Worm (Caenorhabditis elegans) whole organism, early embryonic: ENCODE data around the gene pal-1.

Source experiments
- B0310.2 ChIP-seq: sonication (generic microtip); optimal IDR thresholded peaks from 2 replicates; lab custom pipeline; 2016; ENCODE audit warnings: mild to moderate bottlenecking, missing genetic modification characterization, missing compliant biosample characterization
- F13C5.2 ChIP-seq: sonication (generic microtip); optimal IDR thresholded peaks from 2 replicates; lab custom pipeline; 2017; ENCODE audit warnings: mild to moderate bottlenecking, missing genetic modification characterization, inconsistent platforms, missing compliant biosample characterization
- aly-1 ChIP-seq: sonication (generic microtip); optimal IDR thresholded peaks from 2 replicates; lab custom pipeline; 2016; ENCODE audit warnings: missing genetic modification characterization, missing compliant biosample characterization
- ama-1 ChIP-seq: fragments of 150-350 bp; optimal IDR thresholded peaks from 2 replicates; lab custom pipeline; 2014
- ceh-13 ChIP-seq: fragments of 200-800 bp; sonication (Bioruptor generic); optimal IDR thresholded peaks from 2 replicates; lab custom pipeline; 2018; ENCODE audit warnings: mild to moderate bottlenecking, missing genetic modification characterization, missing compliant biosample characterization
- ceh-36 ChIP-seq: sonication (generic microtip); optimal IDR thresholded peaks from 2 replicates; lab custom pipeline; 2016; ENCODE audit warnings: missing genetic modification characterization, inconsistent platforms, missing compliant biosample characterization
- ets-7 ChIP-seq: sonication (generic microtip); optimal IDR thresholded peaks from 2 replicates; lab custom pipeline; 2016; ENCODE audit warnings: missing genotype, missing genetic modification characterization, missing compliant biosample characterization
- flt-1 ChIP-seq: fragments of 200-800 bp; sonication (Bioruptor generic); IDR thresholded peaks from 2 replicates; pipeline ENCODE4 v1.3.6; 2022; ENCODE audit warnings: missing genetic modification characterization, missing compliant biosample characterization
- hmbx-1 ChIP-seq: sonication (generic microtip); optimal IDR thresholded peaks from 2 replicates; lab custom pipeline; 2016; ENCODE audit warnings: mild to moderate bottlenecking, missing genetic modification characterization, missing compliant biosample characterization
- hmg-4 ChIP-seq: fragments of 200-800 bp; sonication (Bioruptor generic); optimal IDR thresholded peaks from 2 replicates; lab custom pipeline; 2018; ENCODE audit warnings: mild to moderate bottlenecking, missing genetic modification characterization, missing compliant biosample characterization
- hnd-1 ChIP-seq: sonication (generic microtip); optimal IDR thresholded peaks from 2 replicates; lab custom pipeline; 2016; ENCODE audit warnings: missing genetic modification characterization, missing compliant biosample characterization
- pes-1 ChIP-seq: fragments of 200-800 bp; sonication (Bioruptor generic); IDR thresholded peaks from 2 replicates; pipeline ENCODE4 v1.3.6; 2022; ENCODE audit warnings: missing genetic modification reagents, missing genetic modification characterization, missing compliant biosample characterization
- scrt-1 ChIP-seq: fragments of 200-800 bp; sonication (Bioruptor generic); IDR thresholded peaks from 2 replicates; pipeline ENCODE4 v1.3.6; 2022; ENCODE audit warnings: missing genetic modification characterization, missing compliant biosample characterization
- sea-1 ChIP-seq: fragments of 200-800 bp; sonication (Bioruptor generic); conservative IDR thresholded peaks from 2 replicates; pipeline ENCODE4 v1.3.6; 2022; ENCODE audit warnings: missing genetic modification characterization, missing compliant biosample characterization
- tbx-11 ChIP-seq: fragments of 200-800 bp; sonication (Bioruptor generic); IDR thresholded peaks from 2 replicates; pipeline ENCODE4 v1.3.6; 2022; ENCODE audit warnings: missing genetic modification characterization, missing compliant biosample characterization
- tbx-37 ChIP-seq: fragments of 200-800 bp; sonication (Bioruptor generic); conservative IDR thresholded peaks from 2 replicates; pipeline ENCODE4 v1.3.6; 2022; ENCODE audit warnings: missing genetic modification reagents, missing genetic modification characterization, missing compliant biosample characterization
- tra-4 ChIP-seq: sonication (generic microtip); optimal IDR thresholded peaks from 2 replicates; lab custom pipeline; 2017; ENCODE audit warnings: missing genetic modification characterization, missing compliant biosample characterization

The pal-1 gene

ce11 chrIII:4849739-4850138, 40.4 kb upstream of the pal-1 start, which contains the start of gene nonu-1:
Gene nonu-1 (minus strand): TSS chrIII:4849907.
- no peak for TF ChIP-seq tbx-37 (GFP tag; lab: Robert Waterston, UW)
- TF ChIP-seq hnd-1 (tag; lab: Kevin White, UChicago): no peak

- TF ChIP-seq B0310.2 (no peak), pes-1 (GFP tag; lab: Robert Waterston, UW) (no peak), aly-1 (tag; lab: Kevin White, UChicago) (no peak), ama-1 (no peak), F13C5.2 (tag; lab: Kevin White, UChicago) (no peak), hmg-4 (GFP tag; lab: Kevin White, UChicago) (no peak), sea-1 (GFP tag; lab: Robert Waterston, UW) (no peak), tra-4 (tag; lab: Kevin White, UChicago) (no peak), tbx-37 (GFP tag; lab: Robert Waterston, UW) (no peak), hnd-1 (tag; lab: Kevin White, UChicago) (no peak), ceh-36 (tag; lab: Kevin White, UChicago) (no peak), ets-7 (tag; lab: Kevin White, UChicago) (no peak), flt-1 (GFP tag; lab: Robert Waterston, UW) (no peak), tbx-11 (GFP tag; lab: Robert Waterston, UW) (no peak), hmbx-1 (no peak), ceh-13 (GFP tag; lab: Kevin White, UChicago) (no peak), scrt-1 (GFP tag; lab: Robert Waterston, UW) (no peak)
Measured at ce11 chrIII:4844327-4844726, 35.0 kb upstream of the pal-1 start, which contains the start of the genes clec-157 and fkh-5. Gene clec-157 (minus strand): TSS chrIII:4844427. Gene fkh-5 (plus strand): TSS chrIII:4844662.

- TF ChIP-seq sea-1 (GFP tag; lab: Robert Waterston, UW) (no peak), hnd-1 (tag; lab: Kevin White, UChicago) (no peak), scrt-1 (GFP tag; lab: Robert Waterston, UW) (no peak), ceh-36 (tag; lab: Kevin White, UChicago) (no peak), hmg-4 (GFP tag; lab: Kevin White, UChicago) (no peak), ets-7 (tag; lab: Kevin White, UChicago) (no peak), B0310.2 (no peak), flt-1 (GFP tag; lab: Robert Waterston, UW) (no peak), ceh-13 (GFP tag; lab: Kevin White, UChicago) (no peak), tra-4 (tag; lab: Kevin White, UChicago) (no peak), tbx-37 (GFP tag; lab: Robert Waterston, UW) (no peak), ama-1 (no peak), pes-1 (GFP tag; lab: Robert Waterston, UW) (no peak)
Measured at ce11 chrIII:4842173-4842572, 32.8 kb upstream of the pal-1 start, which contains the start of gene clec-156. Gene clec-156 (minus strand): TSS chrIII:4842273.

- TF ChIP-seq tra-4 (tag; lab: Kevin White, UChicago): no peak
- no peak for TF ChIP-seq tbx-11 (GFP tag; lab: Robert Waterston, UW)
- TF ChIP-seq aly-1 (tag; lab: Kevin White, UChicago): no peak
- TF ChIP-seq hmbx-1: no peak
- no peak for TF ChIP-seq B0310.2
- no peak for TF ChIP-seq ceh-36 (tag; lab: Kevin White, UChicago)
- TF ChIP-seq sea-1 (GFP tag; lab: Robert Waterston, UW): no peak
Measured at ce11 chrIII:4837429-4837828, 28.1 kb upstream of the pal-1 start, which contains the start of the genes acbp-7 and F26A1.19. Gene acbp-7 (plus strand): TSS chrIII:4837729. Gene F26A1.19 (plus strand): TSS chrIII:4837731.

ce11 chrIII:4830207-4830606, 20.8 kb upstream of the pal-1 start, which contains the start of gene nspd-9:
Gene nspd-9 (minus strand): TSS chrIII:4830307.
- TF ChIP-seq hmbx-1 (no peak), hmg-4 (GFP tag; lab: Kevin White, UChicago) (no peak)

ce11 chrIII:4829440-4829839, 20.1 kb upstream of the pal-1 start, which contains the start of gene F26A1.9:
Gene F26A1.9 (minus strand): TSS chrIII:4829540.
- TF ChIP-seq ama-1: no peak
- no peak for TF ChIP-seq pes-1 (GFP tag; lab: Robert Waterston, UW)
- TF ChIP-seq ets-7 (tag; lab: Kevin White, UChicago): no peak
- TF ChIP-seq B0310.2: no peak
- TF ChIP-seq tbx-11 (GFP tag; lab: Robert Waterston, UW): no peak
- TF ChIP-seq ceh-13 (GFP tag; lab: Kevin White, UChicago): no peak
- TF ChIP-seq hnd-1 (tag; lab: Kevin White, UChicago): no peak
- no peak for TF ChIP-seq tra-4 (tag; lab: Kevin White, UChicago)
- TF ChIP-seq hmg-4 (GFP tag; lab: Kevin White, UChicago): no peak
- no peak for TF ChIP-seq aly-1 (tag; lab: Kevin White, UChicago)
- no peak for TF ChIP-seq flt-1 (GFP tag; lab: Robert Waterston, UW)
- TF ChIP-seq tbx-37 (GFP tag; lab: Robert Waterston, UW): no peak
- no peak for TF ChIP-seq scrt-1 (GFP tag; lab: Robert Waterston, UW)

- no peak for TF ChIP-seq F13C5.2 (tag; lab: Kevin White, UChicago)
- no peak for TF ChIP-seq hnd-1 (tag; lab: Kevin White, UChicago)
- no peak for TF ChIP-seq tra-4 (tag; lab: Kevin White, UChicago)
- TF ChIP-seq sea-1 (GFP tag; lab: Robert Waterston, UW): no peak
- no peak for TF ChIP-seq hmg-4 (GFP tag; lab: Kevin White, UChicago)
- TF ChIP-seq ceh-36 (tag; lab: Kevin White, UChicago): no peak
- TF ChIP-seq ets-7 (tag; lab: Kevin White, UChicago): no peak
- TF ChIP-seq ceh-13 (GFP tag; lab: Kevin White, UChicago): no peak
- no peak for TF ChIP-seq ama-1
- no peak for TF ChIP-seq tbx-11 (GFP tag; lab: Robert Waterston, UW)
- TF ChIP-seq aly-1 (tag; lab: Kevin White, UChicago): no peak
- no peak for TF ChIP-seq hmbx-1
Measured at ce11 chrIII:4826606-4827005, 17.2 kb upstream of the pal-1 start, which contains the start of gene F26A1.3. Gene F26A1.3 (plus strand): TSS chrIII:4826906.
